Fruit fly (Drosophila melanogaster) whole organism, embryonic: ENCODE measurements around the gene CG11695.
A peak's percentile ranks its signal among the peaks of the same experiment; 100 is the strongest.

Source experiments
- BtbVII ChIP-seq: fragments of 200-800 bp; sonication (Bioruptor generic); optimal IDR thresholded peaks from 3 replicates; lab custom pipeline; 2017; ENCODE audit warnings: missing biosample characterization, mild to moderate bottlenecking, missing genetic modification characterization
- C15 ChIP-seq: fragments of 200-800 bp; sonication (Bioruptor generic); IDR thresholded peaks from 3 replicates; pipeline ENCODE4 v1.3.6; 2022; ENCODE audit warnings: missing biosample characterization, missing genetic modification characterization
- CG10147 ChIP-seq: fragments of 200-800 bp; sonication (Bioruptor generic); optimal IDR thresholded peaks from 2 replicates; lab custom pipeline; 2019; ENCODE audit warnings: missing biosample characterization, mild to moderate bottlenecking, missing genetic modification characterization, moderate library complexity
- CG13424 ChIP-seq: fragments of 200-800 bp; sonication (Bioruptor generic); optimal IDR thresholded peaks from 2 replicates; lab custom pipeline; 2019; ENCODE audit warnings: missing biosample characterization, mild to moderate bottlenecking, missing genetic modification characterization, moderate library complexity
- CG1602 ChIP-seq: fragments of 200-800 bp; sonication (Bioruptor generic); optimal IDR thresholded peaks from 3 replicates; lab custom pipeline; 2016; ENCODE audit warnings: missing biosample characterization, missing genetic modification characterization
- CG17328 ChIP-seq: fragments of 200-800 bp; sonication (Bioruptor generic); IDR thresholded peaks from 2 replicates; pipeline ENCODE4 v1.3.6; 2022; ENCODE audit warnings: missing biosample characterization, missing genetic modification characterization
- CG17361 ChIP-seq: fragments of 200-800 bp; sonication (Bioruptor generic); IDR thresholded peaks from 3 replicates; pipeline ENCODE4 v1.3.6; 2022; ENCODE audit warnings: missing biosample characterization, missing genetic modification characterization
- CG18262 ChIP-seq: fragments of 200-800 bp; optimal IDR thresholded peaks from 3 replicates; lab custom pipeline; 2019; ENCODE audit warnings: missing biosample characterization, mild to moderate bottlenecking, missing genetic modification characterization, moderate library complexity
- CG34224 ChIP-seq: fragments of 200-800 bp; sonication (Bioruptor generic); IDR thresholded peaks from 3 replicates; pipeline ENCODE4 v1.3.6; 2022; ENCODE audit warnings: missing biosample characterization, missing genetic modification characterization; ENCODE audit not compliant: partially characterized antibody
- CG34376 ChIP-seq: fragments of 200-800 bp; sonication (Bioruptor generic); optimal IDR thresholded peaks from 2 replicates; lab custom pipeline; 2018; ENCODE audit warnings: missing biosample characterization, mild to moderate bottlenecking, missing genetic modification characterization
- CG4282 ChIP-seq: fragments of 200-800 bp; sonication (Bioruptor generic); optimal IDR thresholded peaks from 2 replicates; lab custom pipeline; 2016; ENCODE audit warnings: missing biosample characterization, missing genetic modification characterization
- CG7928 ChIP-seq: fragments of 200-800 bp; sonication (Bioruptor generic); optimal IDR thresholded peaks from 2 replicates; lab custom pipeline; 2017; ENCODE audit warnings: missing biosample characterization, mild to moderate bottlenecking, missing genetic modification characterization
- CG9215 ChIP-seq: fragments of 200-800 bp; sonication (Bioruptor generic); IDR thresholded peaks from 2 replicates; pipeline ENCODE4 v1.3.6; 2022; ENCODE audit warnings: missing biosample characterization, missing genetic modification characterization
- CHES-1-like ChIP-seq: fragments of 200-800 bp; sonication (Bioruptor generic); optimal IDR thresholded peaks from 2 replicates; lab custom pipeline; 2016; ENCODE audit warnings: missing biosample characterization, missing genetic modification characterization
- CkIIα-i1 ChIP-seq: fragments of 200-800 bp; sonication (Bioruptor generic); IDR thresholded peaks from 2 replicates; pipeline ENCODE4 v1.3.6; 2022; ENCODE audit warnings: missing biosample characterization, missing genetic modification characterization
- CrebB ChIP-seq: fragments of 200-800 bp; sonication (Bioruptor generic); optimal IDR thresholded peaks from 3 replicates; lab custom pipeline; 2018; ENCODE audit warnings: missing biosample characterization, mild to moderate bottlenecking, missing genetic modification characterization
- H15 ChIP-seq: fragments of 200-800 bp; sonication (Bioruptor generic); IDR thresholded peaks from 3 replicates; pipeline ENCODE4 v1.3.6; 2022; ENCODE audit warnings: missing biosample characterization, missing genetic modification characterization
- HHEX ChIP-seq: fragments of 200-800 bp; sonication (Bioruptor generic); optimal IDR thresholded peaks from 3 replicates; lab custom pipeline; 2017; ENCODE audit warnings: missing biosample characterization, mild to moderate bottlenecking, missing genetic modification characterization, missing genetic modification reagents
- HLH54F ChIP-seq: fragments of 200-800 bp; sonication (Bioruptor generic); optimal IDR thresholded peaks from 3 replicates; lab custom pipeline; 2016; ENCODE audit warnings: missing biosample characterization, missing genetic modification characterization
- Mad ChIP-seq: fragments of 200-800 bp; sonication (Bioruptor generic); optimal IDR thresholded peaks from 2 replicates; lab custom pipeline; 2016; ENCODE audit warnings: missing biosample characterization, missing genetic modification characterization
- NC2α ChIP-seq: fragments of 200-800 bp; sonication (Bioruptor generic); optimal IDR thresholded peaks from 2 replicates; lab custom pipeline; 2016; ENCODE audit warnings: missing biosample characterization, missing genetic modification characterization
- NfI ChIP-seq: fragments of 200-800 bp; sonication (Bioruptor generic); optimal IDR thresholded peaks from 3 replicates; lab custom pipeline; 2018; ENCODE audit warnings: missing biosample characterization, mild to moderate bottlenecking, missing genetic modification characterization, moderate library complexity
- Oli ChIP-seq: fragments of 200-800 bp; sonication (Bioruptor generic); optimal IDR thresholded peaks from 2 replicates; lab custom pipeline; 2018; ENCODE audit warnings: missing biosample characterization, mild to moderate bottlenecking, missing genetic modification characterization, moderate library complexity
- Optix ChIP-seq: fragments of 200-800 bp; sonication (Bioruptor generic); IDR thresholded peaks from 3 replicates; pipeline ENCODE4 v1.3.6; 2022; ENCODE audit warnings: missing biosample characterization, missing genetic modification characterization
- Sry-δ ChIP-seq: fragments of 200-800 bp; sonication (Bioruptor generic); optimal IDR thresholded peaks from 2 replicates; lab custom pipeline; 2016; ENCODE audit warnings: missing biosample characterization, missing genetic modification characterization
- Stat92E ChIP-seq, 3 experiments: fragments of >200 bp in 2 of 3; fragments of 200-800 bp in 1 of 3; sonication (Bioruptor generic) in 1 of 3; optimal IDR thresholded peaks; 2 replicates each; lab custom pipeline; 2017 to 2019; ENCODE audit warnings: missing biosample characterization in 3 of 3, missing genetic modification characterization in 3 of 3, mild to moderate bottlenecking in 1 of 3, moderate library complexity in 1 of 3
- br ChIP-seq: fragments of >200 bp; optimal IDR thresholded peaks from 2 replicates; lab custom pipeline; 2017
- cwo ChIP-seq: fragments of 200-800 bp; sonication (Bioruptor generic); optimal IDR thresholded peaks from 3 replicates; lab custom pipeline; 2017; ENCODE audit warnings: missing biosample characterization, missing genetic modification characterization, mild to moderate bottlenecking, moderate library complexity, missing genetic modification reagents
- disco-r ChIP-seq: fragments of 200-800 bp; sonication (Bioruptor generic); optimal IDR thresholded peaks from 2 replicates; lab custom pipeline; 2016; ENCODE audit warnings: missing biosample characterization, missing genetic modification characterization
- eve ChIP-seq, 2 experiments: fragments of >200 bp; optimal IDR thresholded peaks; 2 replicates each; lab custom pipeline; 2017; ENCODE audit warnings: missing biosample characterization in 2 of 2, missing genetic modification characterization in 2 of 2
- fd64A ChIP-seq: fragments of 200-800 bp; sonication (Bioruptor generic); optimal IDR thresholded peaks from 3 replicates; lab custom pipeline; 2018; ENCODE audit warnings: missing biosample characterization, mild to moderate bottlenecking, missing genetic modification characterization
- fru ChIP-seq: fragments of >200 bp; optimal IDR thresholded peaks from 2 replicates; lab custom pipeline; 2017
- hth ChIP-seq: fragments of >200 bp; optimal IDR thresholded peaks from 2 replicates; lab custom pipeline; 2017; ENCODE audit warnings: inconsistent platforms
- nau ChIP-seq: fragments of 200-800 bp; sonication (Bioruptor generic); optimal IDR thresholded peaks from 3 replicates; lab custom pipeline; 2017; ENCODE audit warnings: missing biosample characterization, mild to moderate bottlenecking, missing genetic modification characterization, missing genetic modification reagents
- org-1 ChIP-seq: fragments of 200-800 bp; sonication (Bioruptor generic); optimal IDR thresholded peaks from 2 replicates; lab custom pipeline; 2017; ENCODE audit warnings: missing biosample characterization, missing genetic modification characterization
- p53 ChIP-seq: fragments of 200-800 bp; sonication (Bioruptor generic); optimal IDR thresholded peaks from 2 replicates; lab custom pipeline; 2016; ENCODE audit warnings: missing biosample characterization, missing genetic modification characterization
- ro ChIP-seq: fragments of 200-800 bp; sonication (Bioruptor generic); IDR thresholded peaks from 2 replicates; pipeline ENCODE4 v1.3.6; 2022; ENCODE audit warnings: missing biosample characterization, missing genetic modification characterization
- scrt ChIP-seq: fragments of 200-800 bp; sonication (Bioruptor generic); optimal IDR thresholded peaks from 2 replicates; lab custom pipeline; 2018; ENCODE audit warnings: missing biosample characterization, mild to moderate bottlenecking, missing genetic modification characterization, moderate library complexity
- seq ChIP-seq: fragments of 200-800 bp; sonication (Bioruptor generic); IDR thresholded peaks from 2 replicates; pipeline ENCODE4 v1.3.6; 2022; ENCODE audit warnings: missing biosample characterization, missing genetic modification characterization
- sima ChIP-seq: fragments of 200-800 bp; sonication (Bioruptor generic); optimal IDR thresholded peaks from 2 replicates; lab custom pipeline; 2016; ENCODE audit warnings: missing biosample characterization, missing genetic modification characterization
- sisA ChIP-seq: fragments of 200-800 bp; sonication (Bioruptor generic); IDR thresholded peaks from 2 replicates; pipeline ENCODE4 v1.3.6; 2022; ENCODE audit warnings: missing biosample characterization, missing genetic modification characterization
- vfl ChIP-seq: fragments of 200-800 bp; sonication (Bioruptor generic); optimal IDR thresholded peaks from 2 replicates; lab custom pipeline; 2016; ENCODE audit warnings: missing biosample characterization, missing genetic modification characterization

The CG11695 gene

DNA sequence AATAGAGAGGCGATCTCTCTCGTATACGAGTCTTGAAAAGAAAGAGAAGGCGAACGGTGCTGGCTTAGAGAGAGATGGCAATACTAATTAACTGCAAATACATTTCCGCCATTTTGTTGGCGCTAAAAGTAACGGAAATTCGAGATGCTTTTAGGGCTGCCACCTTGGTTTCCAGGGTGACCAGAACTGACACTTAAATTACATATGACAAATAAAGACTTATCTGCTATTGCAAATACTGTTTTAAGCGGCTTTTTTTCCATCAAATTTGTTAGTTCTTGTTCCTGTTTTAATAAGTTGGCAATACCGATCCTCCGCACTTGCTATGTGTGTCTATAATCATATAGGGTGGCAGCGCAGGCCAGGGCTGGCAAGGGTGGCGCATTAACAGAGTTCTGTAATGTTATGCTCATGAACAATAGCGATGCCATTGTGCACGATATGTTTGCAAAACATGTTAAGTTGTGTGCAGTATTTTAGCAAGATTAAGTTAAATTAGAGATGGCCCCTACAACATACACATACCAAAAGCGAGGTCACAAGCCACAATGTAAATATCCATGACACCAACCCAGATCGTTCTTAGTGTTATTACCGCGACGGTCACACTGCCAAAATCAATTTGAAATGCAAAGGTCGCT lies 3.6 kb downstream of the CG11695 start, which contains the start of gene nod (continued):
- TF ChIP-seq p53 (GFP tag; lab: Kevin White, UChicago) (peak; percentile 61), CG7928 (GFP tag; lab: Kevin White, UChicago) (peak; percentile 94), CrebB (tag; lab: Kevin White, UChicago) (peak; percentile 7), vfl (peak; percentile 17), NC2α (peak; percentile 41), CG9215 (GFP tag; lab: Robert Waterston, UW) (peak; percentile 40; the same call in 1 of the 2 replicates), Sry-δ (GFP tag; lab: Kevin White, UChicago) (peak; percentile 97), HLH54F (GFP tag; lab: Kevin White, UChicago) (peak; percentile 80), sisA (GFP tag; lab: Robert Waterston, UW) (peak; percentile 66), H15 (no peak), br (lab: Kevin White, UChicago) (no peak), nau (GFP tag; lab: Kevin White, UChicago) (no peak), Mad (GFP tag; lab: Kevin White, UChicago) (peak; percentile 44), disco-r (no peak), sima (GFP tag; lab: Kevin White, UChicago) (peak; percentile 20), CG10147 (GFP tag; lab: Kevin White, UChicago) (peak; percentile 43), CG17328 (GFP tag; lab: Robert Waterston, UW) (peak; percentile 57), hth (lab: Kevin White, UChicago) (no peak), CG34376 (GFP tag; lab: Kevin White, UChicago) (peak; percentile 49), cwo (GFP tag; lab: Kevin White, UChicago) (peak; percentile 46), Stat92E (GFP tag; optimal IDR thresholded peaks at IDR 0.05; lab: Kevin White, UChicago) (no peak), scrt (GFP tag; lab: Kevin White, UChicago) (no peak), C15 (GFP tag; lab: Robert Waterston, UW) (no peak), seq (GFP tag; lab: Robert Waterston, UW) (peak; percentile 15; the same call in 1 of the 2 replicates), CG13424 (tag; lab: Kevin White, UChicago) (peak; percentile 44), CG34224 (GFP tag; lab: Robert Waterston, UW) (peak; percentile 64), org-1 (GFP tag; lab: Kevin White, UChicago) (peak; percentile 60), CkIIα-i1 (no peak), CG4282 (GFP tag; lab: Kevin White, UChicago) (no peak), CG18262 (tag; lab: Kevin White, UChicago) (peak; percentile 55), BtbVII (GFP tag; lab: Kevin White, UChicago) (no peak), CG17361 (GFP tag; lab: Robert Waterston, UW) (peak; percentile 71), fd64A (GFP tag; lab: Kevin White, UChicago) (no peak), fru (lab: Kevin White, UChicago) (no peak), ro (GFP tag; lab: Robert Waterston, UW) (no peak), Oli (tag; lab: Kevin White, UChicago) (peak; percentile 50), HHEX (peak; percentile 69), CG1602 (peak; percentile 45), NfI (GFP tag; lab: Kevin White, UChicago) (peak; percentile 64), Optix (GFP tag; lab: Robert Waterston, UW) (peak; percentile 27; the same call in 1 of the 3 replicates), eve (GFP tag; optimal IDR thresholded peaks at IDR 0.05; lab: Kevin White, UChicago) (no peak), CHES-1-like (peak; percentile 51)
- TF ChIP-seq, all 482 proteins: peak for 319
